Worm (Caenorhabditis elegans): ENCODE data around the gene exc-14.

ce11 chrV:5018810-5019274, 27.2 kb downstream of the exc-14 start, which contains the start of gene srr-4:
- TF ChIP-seq mdl-1 (tag; optimal IDR thresholded peaks at IDR 0.05) (no peak), skn-1 (tag; optimal IDR thresholded peaks at IDR 0.05) (peak; percentile 39), ZK546.5 (tag; optimal IDR thresholded peaks at IDR 0.05) (no peak), R02D3.7 (tag; optimal IDR thresholded peaks at IDR 0.05) (no peak), mbf-1 (tag; optimal IDR thresholded peaks at IDR 0.05) (no peak), egl-27 (tag; optimal IDR thresholded peaks at IDR 0.05) (no peak), aly-2 (tag; optimal IDR thresholded peaks at IDR 0.05) (no peak), unc-55 (GFP tag; optimal IDR thresholded peaks at IDR 0.05) (no peak), nhr-237 (tag; optimal IDR thresholded peaks at IDR 0.05) (no peak), ama-1 (optimal IDR thresholded peaks at IDR 0.05) (no peak)

Measured in whole organism, L2 larva.